Fruit fly (Drosophila melanogaster) Kc167 (cell line): Measurements from ENCODE around the gene Task6.

Experiments used
- insv ChIP-seq: fragments of >200 bp; optimal IDR thresholded peaks from 3 replicates; lab custom pipeline; 2018; ENCODE audit warnings: missing external identifiers
- psq ChIP-seq: fragments of >200 bp; optimal IDR thresholded peaks from 2 replicates; lab custom pipeline; 2017; ENCODE audit warnings: missing external identifiers
- ttk ChIP-seq: sonication (Bioruptor generic); optimal IDR thresholded peaks from 2 replicates; lab custom pipeline; 2017; ENCODE audit warnings: missing external identifiers

DNA sequence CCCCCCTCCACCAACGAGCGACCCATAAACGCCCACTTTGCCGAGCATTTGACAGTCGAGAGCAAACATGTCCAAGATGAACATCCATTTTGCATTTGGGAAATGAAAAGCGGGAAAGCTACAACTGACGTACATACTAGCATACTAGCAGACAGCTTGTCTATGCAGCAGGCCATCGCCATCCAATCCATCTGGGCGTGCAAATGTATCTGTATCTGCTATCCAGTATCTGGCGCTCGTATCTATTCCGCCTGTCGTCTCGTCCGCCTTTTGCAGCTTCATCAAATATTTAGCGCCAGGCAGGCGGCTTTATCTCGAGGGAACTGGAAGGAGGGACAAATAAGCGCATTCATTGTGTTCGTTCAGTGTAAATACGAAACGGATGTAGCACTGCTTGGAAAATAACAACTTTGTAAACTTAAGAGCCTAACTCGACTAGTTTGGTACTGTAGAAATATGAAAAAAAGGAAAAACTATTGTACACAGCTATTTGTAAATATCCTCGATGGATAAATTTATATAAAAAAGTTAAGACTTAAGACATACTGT is 39.7 kb upstream of the Task6 start:
- TF ChIP-seq insv = no peak
- TF ChIP-seq psq (lab: Kevin White, UChicago) = no peak
- no peak for TF ChIP-seq ttk (lab: Kevin White, UChicago)
